Worm (Caenorhabditis elegans) whole organism, dauer: ENCODE data around the gene T02G5.7.

ENCODE experiments used
- unc-62 ChIP-seq: sonication (generic microtip); optimal IDR thresholded peaks from 2 replicates; lab custom pipeline; 2017; ENCODE audit warnings: missing biosample characterization, missing genetic modification reagents, missing genetic modification characterization

T02G5.7 gene

ce11 chrII:7075564-7076228 lies at the start of gene T02G5.7:
Gene T02G5.7, plus strand, starts transcription at chrII:7075614.
- TF ChIP-seq unc-62 (GFP tag; lab: Kevin White, UChicago) = no peak

ce11 chrII:7029524-7029923 lies 45.9 kb upstream of the T02G5.7 start:
- no peak for TF ChIP-seq unc-62 (GFP tag; lab: Kevin White, UChicago)

- TF ChIP-seq unc-62 (GFP tag; lab: Kevin White, UChicago) = no peak
Measured at ce11 chrII:7031137-7031697, 44.2 kb upstream of the T02G5.7 start.

- TF ChIP-seq unc-62 (GFP tag; lab: Kevin White, UChicago) = no peak
Measured at ce11 chrII:7037659-7038342, 37.6 kb upstream of the T02G5.7 start, which contains the start of gene cin-4. Gene cin-4, plus strand, starts transcription at chrII:7038292.

- no peak for TF ChIP-seq unc-62 (GFP tag; lab: Kevin White, UChicago)
Measured at ce11 chrII:7049470-7049869, 25.9 kb upstream of the T02G5.7 start.

ce11 chrII:7050021-7050722 lies 25.2 kb upstream of the T02G5.7 start, which contains the start of the genes tcer-1 and ZK1127.5:
Gene tcer-1, minus strand, starts transcription at chrII:7050071.
Gene ZK1127.5, plus strand, starts transcription at chrII:7050672.
- TF ChIP-seq unc-62 (GFP tag; lab: Kevin White, UChicago) = no peak

ce11 chrII:7051778-7052177 lies 23.6 kb upstream of the T02G5.7 start, which contains the start of gene ZK1127.12:
Gene ZK1127.12, plus strand, starts transcription at chrII:7052078.
- no peak for TF ChIP-seq unc-62 (GFP tag; lab: Kevin White, UChicago)

ce11 chrII:7053001-7053400 lies 22.4 kb upstream of the T02G5.7 start, which contains the start of gene ZK1127.13:
Gene ZK1127.13, plus strand, starts transcription at chrII:7053301.
- no peak for TF ChIP-seq unc-62 (GFP tag; lab: Kevin White, UChicago)

ce11 chrII:7053649-7054048 lies 21.8 kb upstream of the T02G5.7 start, which contains the start of gene ZK1127.4:
Gene ZK1127.4, plus strand, starts transcription at chrII:7053949.
- TF ChIP-seq unc-62 (GFP tag; lab: Kevin White, UChicago) = no peak

- no peak for TF ChIP-seq unc-62 (GFP tag; lab: Kevin White, UChicago)
Measured at ce11 chrII:7054987-7055386, 20.4 kb upstream of the T02G5.7 start, which contains the start of gene ZK1127.3. Gene ZK1127.3, plus strand, starts transcription at chrII:7055287.

ce11 chrII:7056328-7056727 lies 19.1 kb upstream of the T02G5.7 start:
- TF ChIP-seq unc-62 (GFP tag; lab: Kevin White, UChicago) = no peak

- no peak for TF ChIP-seq unc-62 (GFP tag; lab: Kevin White, UChicago)
Measured at ce11 chrII:7057860-7058259, 17.6 kb upstream of the T02G5.7 start, which contains the start of gene cth-2. Gene cth-2, minus strand, starts transcription at chrII:7057960.

ce11 chrII:7059274-7059757 lies 16.1 kb upstream of the T02G5.7 start:
- TF ChIP-seq unc-62 (GFP tag; lab: Kevin White, UChicago) = no peak

ce11 chrII:7060202-7060601 lies 15.2 kb upstream of the T02G5.7 start:
- no peak for TF ChIP-seq unc-62 (GFP tag; lab: Kevin White, UChicago)

ce11 chrII:7060791-7061190 lies 14.6 kb upstream of the T02G5.7 start:
- TF ChIP-seq unc-62 (GFP tag; lab: Kevin White, UChicago) = no peak
